Worm (Caenorhabditis elegans) whole organism, L1 larva: Measurements from ENCODE around the gene dhs-17.

Experiments
- alr-1 ChIP-seq: fragments of 200-800 bp; sonication (Bioruptor generic); optimal IDR thresholded peaks from 2 replicates; lab custom pipeline; 2018; ENCODE audit warnings: borderline replicate concordance, mild to moderate bottlenecking, missing genetic modification characterization, missing compliant biosample characterization
- ama-1 ChIP-seq: fragments of 150-350 bp; optimal IDR thresholded peaks from 2 replicates; lab custom pipeline; 2014
- ceh-63 ChIP-seq: fragments of 200-800 bp; sonication (Bioruptor generic); optimal IDR thresholded peaks from 2 replicates; lab custom pipeline; 2018; ENCODE audit warnings: mild to moderate bottlenecking, missing genetic modification characterization, missing compliant biosample characterization
- efl-3 ChIP-seq: fragments of 200-800 bp; sonication (Bioruptor generic); optimal IDR thresholded peaks from 2 replicates; lab custom pipeline; 2018; ENCODE audit warnings: mild to moderate bottlenecking, missing genetic modification characterization, missing compliant biosample characterization
- fkh-10 ChIP-seq: sonication (generic microtip); optimal IDR thresholded peaks from 2 replicates; lab custom pipeline; 2017; ENCODE audit warnings: missing biosample characterization, missing genetic modification reagents, missing genetic modification characterization
- lin-35 ChIP-seq, 2 experiments: fragments of 150-350 bp; optimal IDR thresholded peaks; 2 replicates each; lab custom pipeline; 2014; ENCODE audit warnings: missing biosample characterization in 2 of 2, missing genetic modification characterization in 2 of 2, missing genetic modification reagents in 2 of 2
- lsy-2 ChIP-seq, 2 experiments: fragments of 150-350 bp; optimal IDR thresholded peaks; 2 replicates each; lab custom pipeline; 2014; ENCODE audit warnings: missing biosample characterization in 2 of 2, missing genetic modification characterization in 2 of 2
- nhr-11 ChIP-seq: fragments of 150-350 bp; optimal IDR thresholded peaks from 2 replicates; lab custom pipeline; 2014; ENCODE audit warnings: missing biosample characterization, missing genetic modification characterization
- nhr-71 ChIP-seq: sonication (generic microtip); optimal IDR thresholded peaks from 2 replicates; lab custom pipeline; 2016; ENCODE audit warnings: mild to moderate bottlenecking, missing genetic modification characterization, moderate library complexity, missing compliant biosample characterization
- skn-1 ChIP-seq: fragments of 150-350 bp; optimal IDR thresholded peaks from 2 replicates; lab custom pipeline; 2014; ENCODE audit warnings: missing biosample characterization, missing genetic modification characterization
- snu-23 ChIP-seq: sonication (generic microtip); optimal IDR thresholded peaks from 2 replicates; lab custom pipeline; 2016; ENCODE audit warnings: missing genetic modification characterization, missing compliant biosample characterization
- tbx-2 ChIP-seq: sonication (generic microtip); optimal IDR thresholded peaks from 2 replicates; lab custom pipeline; 2016; ENCODE audit warnings: missing genetic modification characterization, missing compliant biosample characterization
- unc-62 ChIP-seq: fragments of 150-350 bp; optimal IDR thresholded peaks from 2 replicates; lab custom pipeline; 2014; ENCODE audit warnings: missing biosample characterization, missing genetic modification reagents, missing genetic modification characterization

- TF ChIP-seq unc-62 (GFP tag; lab: Kevin White, UChicago) (no peak), snu-23 (GFP tag; lab: Kevin White, UChicago) (no peak), fkh-10 (GFP tag; lab: Kevin White, UChicago) (no peak), ceh-63 (GFP tag; lab: Kevin White, UChicago) (no peak), lsy-2 (tag; optimal IDR thresholded peaks at IDR 0.05; lab: Kevin White, UChicago) (no peak), nhr-71 (tag; lab: Kevin White, UChicago) (no peak), nhr-11 (no peak), efl-3 (GFP tag; lab: Kevin White, UChicago) (no peak), tbx-2 (no peak), skn-1 (tag; lab: Kevin White, UChicago) (no peak), ama-1 (no peak), lin-35 (GFP tag; optimal IDR thresholded peaks at IDR 0.05; lab: Kevin White, UChicago) (no peak), alr-1 (tag; lab: Kevin White, UChicago) (no peak)
Observed at ce11 chrV:6012401-6012800, 22.2 kb downstream of the dhs-17 start.
